Fruit fly (Drosophila melanogaster): Measurements from ENCODE around the gene Kots.

Gene Kots

DNA sequence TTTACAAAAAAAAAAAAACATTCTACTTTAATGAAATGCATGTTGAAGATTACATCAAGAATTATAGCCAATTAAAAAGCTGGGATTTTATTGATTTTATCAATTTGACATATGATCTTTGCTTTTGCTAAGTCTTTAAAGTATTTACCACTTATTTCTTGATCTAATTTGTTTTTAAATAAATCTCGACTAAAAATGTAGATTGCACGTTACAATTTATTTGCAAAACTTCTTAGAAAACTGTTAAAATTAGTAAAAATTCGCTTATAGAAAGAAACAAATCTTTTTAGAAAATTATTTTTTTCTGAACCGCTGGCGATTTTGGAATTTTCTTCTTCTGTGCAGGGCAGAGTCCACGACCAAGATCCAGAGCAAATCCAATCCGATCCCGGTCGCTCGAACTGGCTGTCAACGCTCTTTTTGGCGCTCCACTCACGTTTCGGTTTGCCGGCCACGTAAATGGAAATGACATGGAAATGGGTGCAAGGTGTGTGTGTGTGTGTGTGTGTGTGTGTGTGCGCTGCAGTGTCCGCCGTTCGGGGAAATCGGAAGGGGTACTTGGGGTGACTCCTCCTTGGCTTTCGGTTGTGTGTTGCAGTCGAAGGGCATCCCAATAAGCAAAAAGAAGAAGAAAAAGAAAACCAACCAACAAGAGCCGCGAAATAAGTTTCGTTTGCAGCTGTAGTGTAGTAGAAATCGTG, 38.3 kb upstream of the Kots start (continued):
- TF ChIP-seq vvl (GFP tag; IDR thresholded peaks at IDR 0.05) (peak; percentile 38; the same call in 1 of the 2 replicates), bab2 (GFP tag; optimal IDR thresholded peaks at IDR 0.05) (no peak), zen2 (GFP tag; IDR thresholded peaks at IDR 0.05; ENCODE audit: partially characterized antibody) (no peak), nerfin-1 (tag; optimal IDR thresholded peaks at IDR 0.05) (no peak), CG1233 (GFP tag; optimal IDR thresholded peaks at IDR 0.05) (no peak), CG9609 (GFP tag; optimal IDR thresholded peaks at IDR 0.05) (no peak), ato (GFP tag; IDR thresholded peaks at IDR 0.05; ENCODE audit: partially characterized antibody) (no peak), scrt (GFP tag; optimal IDR thresholded peaks at IDR 0.05) (no peak), abd-A (tag; optimal IDR thresholded peaks at IDR 0.05) (no peak), wor (GFP tag; IDR thresholded peaks at IDR 0.05) (no peak), CG4424 (GFP tag; optimal IDR thresholded peaks at IDR 0.05) (peak; percentile 59), Hmx (GFP tag; optimal IDR thresholded peaks at IDR 0.05) (no peak), pnt (GFP tag; optimal IDR thresholded peaks at IDR 0.05) (no peak), CG3163 (GFP tag; optimal IDR thresholded peaks at IDR 0.05) (no peak), zfh2 (GFP tag; optimal IDR thresholded peaks at IDR 0.05) (no peak), Usf (GFP tag; optimal IDR thresholded peaks at IDR 0.05) (no peak), nerfin-2 (GFP tag; IDR thresholded peaks at IDR 0.05; ENCODE audit: partially characterized antibody) (no peak), Bteb2 (GFP tag; optimal IDR thresholded peaks at IDR 0.05) (no peak), CG2116 (GFP tag; optimal IDR thresholded peaks at IDR 0.05) (no peak), CG6175 (GFP tag; IDR thresholded peaks at IDR 0.05) (no peak), CG3995 (GFP tag; optimal IDR thresholded peaks at IDR 0.05) (no peak), dan (GFP tag; IDR thresholded peaks at IDR 0.05) (no peak), ewg (GFP tag; optimal IDR thresholded peaks at IDR 0.05) (no peak), CG13123 (GFP tag; optimal IDR thresholded peaks at IDR 0.05) (no peak), slp2 (GFP tag; optimal IDR thresholded peaks at IDR 0.05) (no peak), CG14667 (GFP tag; IDR thresholded peaks at IDR 0.05) (no peak), crol (GFP tag; IDR thresholded peaks at IDR 0.05) (no peak), CG15073 (GFP tag; optimal IDR thresholded peaks at IDR 0.05) (no peak), CG15011 (GFP tag; optimal IDR thresholded peaks at IDR 0.05) (no peak), Ssrp (tag; optimal IDR thresholded peaks at IDR 0.05) (peak; percentile 22), zfh1 (GFP tag; IDR thresholded peaks at IDR 0.05) (no peak; the same call in 2 of the 3 replicates), fd102C (GFP tag; optimal IDR thresholded peaks at IDR 0.05) (no peak), CG4617 (GFP tag; optimal IDR thresholded peaks at IDR 0.05; ENCODE audit: borderline replicate concordance) (no peak), insv (GFP tag; optimal IDR thresholded peaks at IDR 0.05) (no peak), Dip2 (GFP tag; IDR thresholded peaks at IDR 0.05) (no peak), gem (tag; optimal IDR thresholded peaks at IDR 0.05) (peak; percentile 56), pfk (GFP tag; optimal IDR thresholded peaks at IDR 0.05) (no peak), da (GFP tag; optimal IDR thresholded peaks at IDR 0.05) (no peak), NFAT (GFP tag; IDR thresholded peaks at IDR 0.05) (no peak), CG34422 (GFP tag; IDR thresholded peaks at IDR 0.05) (no peak), Drgx (GFP tag; IDR thresholded peaks at IDR 0.05) (no peak), ham (GFP tag; IDR thresholded peaks at IDR 0.05) (no peak), CG13624 (GFP tag; optimal IDR thresholded peaks at IDR 0.05) (no peak), Neu2 (GFP tag; optimal IDR thresholded peaks at IDR 0.05; ENCODE audit: borderline replicate concordance) (no peak), CG12236 (GFP tag; optimal IDR thresholded peaks at IDR 0.05) (no peak), gro (GFP tag; optimal IDR thresholded peaks at IDR 0.05) (no peak), CG15514 (GFP tag; optimal IDR thresholded peaks at IDR 0.05) (no peak), Atf3 (GFP tag; optimal IDR thresholded peaks at IDR 0.05) (no peak), CG14710 (tag; optimal IDR thresholded peaks at IDR 0.05) (peak; percentile 17), pzg (GFP tag; optimal IDR thresholded peaks at IDR 0.05) (no peak), Sox100B (GFP tag; optimal IDR thresholded peaks at IDR 0.05) (peak; percentile 56)
